Fruit fly (Drosophila melanogaster) whole organism, embryonic: ENCODE data around the gene Torsin.

ENCODE experiments used
- C15 ChIP-seq: fragments of 200-800 bp; sonication (Bioruptor generic); IDR thresholded peaks from 3 replicates; pipeline ENCODE4 v1.3.6; 2022; ENCODE audit warnings: missing biosample characterization, missing genetic modification characterization
- CG10147 ChIP-seq: fragments of 200-800 bp; sonication (Bioruptor generic); optimal IDR thresholded peaks from 2 replicates; lab custom pipeline; 2019; ENCODE audit warnings: missing biosample characterization, mild to moderate bottlenecking, missing genetic modification characterization, moderate library complexity
- CG11093 ChIP-seq: fragments of 200-800 bp; sonication (Bioruptor generic); IDR thresholded peaks from 3 replicates; pipeline ENCODE4 v1.3.6; 2022; ENCODE audit warnings: missing biosample characterization, missing genetic modification characterization
- CG14441 ChIP-seq: fragments of 200-800 bp; sonication (Bioruptor generic); IDR thresholded peaks from 2 replicates; pipeline ENCODE4 v1.3.6; 2022; ENCODE audit warnings: missing biosample characterization, missing genetic modification characterization
- CG1529 ChIP-seq: fragments of 200-800 bp; sonication (Bioruptor generic); optimal IDR thresholded peaks from 3 replicates; lab custom pipeline; 2018; ENCODE audit warnings: missing biosample characterization, missing genetic modification characterization
- CG16813 ChIP-seq: fragments of 200-800 bp; sonication (Bioruptor generic); IDR thresholded peaks from 3 replicates; pipeline ENCODE4 v1.3.6; 2022; ENCODE audit warnings: missing biosample characterization, missing genetic modification characterization; ENCODE audit not compliant: partially characterized antibody
- CG1792 ChIP-seq: fragments of 200-800 bp; sonication (Bioruptor generic); optimal IDR thresholded peaks from 2 replicates; lab custom pipeline; 2016; ENCODE audit warnings: missing biosample characterization, missing genetic modification characterization
- CG31224 ChIP-seq: fragments of 200-800 bp; sonication (Bioruptor generic); IDR thresholded peaks from 2 replicates; pipeline ENCODE4 v1.3.6; 2022; ENCODE audit warnings: missing biosample characterization, missing genetic modification characterization
- CG32772 ChIP-seq: fragments of 200-800 bp; sonication (Bioruptor generic); IDR thresholded peaks from 2 replicates; pipeline ENCODE4 v1.3.6; 2022; ENCODE audit warnings: missing biosample characterization, missing genetic modification characterization
- CG3838 ChIP-seq: fragments of 200-800 bp; sonication (Bioruptor generic); optimal IDR thresholded peaks from 3 replicates; lab custom pipeline; 2016; ENCODE audit warnings: missing biosample characterization, missing genetic modification characterization
- CG42726 ChIP-seq: fragments of 200-800 bp; sonication (Bioruptor generic); IDR thresholded peaks from 2 replicates; pipeline ENCODE4 v1.3.6; 2022; ENCODE audit warnings: missing biosample characterization, missing genetic modification characterization; ENCODE audit not compliant: partially characterized antibody
- CG4360 ChIP-seq: fragments of 200-800 bp; sonication (Bioruptor generic); IDR thresholded peaks from 2 replicates; pipeline ENCODE4 v1.3.6; 2022; ENCODE audit warnings: missing biosample characterization, missing genetic modification characterization
- CG4730 ChIP-seq: fragments of 200-800 bp; sonication (Bioruptor generic); IDR thresholded peaks from 2 replicates; pipeline ENCODE4 v1.3.6; 2022; ENCODE audit warnings: missing biosample characterization, missing genetic modification characterization
- CG7271 ChIP-seq: fragments of 200-800 bp; sonication (Bioruptor generic); optimal IDR thresholded peaks from 2 replicates; lab custom pipeline; 2018; ENCODE audit warnings: missing biosample characterization, mild to moderate bottlenecking, missing genetic modification characterization, moderate library complexity
- CG8924 ChIP-seq: fragments of 200-800 bp; optimal IDR thresholded peaks from 3 replicates; lab custom pipeline; 2019; ENCODE audit warnings: missing biosample characterization, mild to moderate bottlenecking, missing genetic modification characterization, moderate library complexity
- CTCF ChIP-seq: fragments of 200-800 bp; sonication (Bioruptor generic); optimal IDR thresholded peaks from 2 replicates; lab custom pipeline; 2017; ENCODE audit warnings: missing biosample characterization, mild to moderate bottlenecking, missing genetic modification characterization, moderate library complexity
- Dbx ChIP-seq: fragments of 200-800 bp; sonication (Bioruptor generic); IDR thresholded peaks from 3 replicates; pipeline ENCODE4 v1.3.6; 2022; ENCODE audit warnings: missing biosample characterization, missing genetic modification characterization
- Dip2 ChIP-seq: fragments of 200-800 bp; sonication (Bioruptor generic); IDR thresholded peaks from 2 replicates; pipeline ENCODE4 v1.3.6; 2022; ENCODE audit warnings: missing biosample characterization, missing genetic modification characterization
- Doc3 ChIP-seq: fragments of 200-800 bp; sonication (Bioruptor generic); IDR thresholded peaks from 3 replicates; pipeline ENCODE4 v1.3.6; 2022; ENCODE audit warnings: missing biosample characterization, missing genetic modification characterization; ENCODE audit not compliant: partially characterized antibody
- Elba2 ChIP-seq: fragments of 200-800 bp; sonication (Bioruptor generic); optimal IDR thresholded peaks from 3 replicates; lab custom pipeline; 2016; ENCODE audit warnings: missing biosample characterization, missing genetic modification characterization
- HLHmδ ChIP-seq: fragments of 200-800 bp; sonication (Bioruptor generic); optimal IDR thresholded peaks from 2 replicates; lab custom pipeline; 2018; ENCODE audit warnings: missing biosample characterization, mild to moderate bottlenecking, missing genetic modification characterization, moderate library complexity
- HmgD ChIP-seq: fragments of 200-800 bp; sonication (Bioruptor generic); optimal IDR thresholded peaks from 3 replicates; lab custom pipeline; 2016; ENCODE audit warnings: missing biosample characterization, missing genetic modification characterization
- Hmr ChIP-seq: fragments of 200-800 bp; sonication (Bioruptor generic); optimal IDR thresholded peaks from 3 replicates; lab custom pipeline; 2017; ENCODE audit warnings: mild to moderate bottlenecking, missing biosample characterization, missing genetic modification reagents, missing genetic modification characterization
- Hr39 ChIP-seq: fragments of >200 bp; optimal IDR thresholded peaks from 2 replicates; lab custom pipeline; 2017
- Kr ChIP-seq: fragments of 200-800 bp; sonication (Bioruptor generic); optimal IDR thresholded peaks from 2 replicates; lab custom pipeline; 2017; ENCODE audit warnings: missing biosample characterization, mild to moderate bottlenecking, missing genetic modification characterization
- MBD-R2 ChIP-seq: fragments of 200-800 bp; sonication (Bioruptor generic); IDR thresholded peaks from 2 replicates; pipeline ENCODE4 v1.3.6; 2022; ENCODE audit warnings: missing biosample characterization, missing genetic modification characterization
- NC2β ChIP-seq: fragments of 200-800 bp; sonication (Bioruptor generic); optimal IDR thresholded peaks from 2 replicates; lab custom pipeline; 2016; ENCODE audit warnings: missing biosample characterization, missing genetic modification characterization
- Nf-YA ChIP-seq: fragments of 200-800 bp; sonication (Bioruptor generic); IDR thresholded peaks from 2 replicates; pipeline ENCODE4 v1.3.6; 2022; ENCODE audit warnings: missing biosample characterization, missing genetic modification characterization
- Nf-YC ChIP-seq: fragments of 200-800 bp; optimal IDR thresholded peaks from 3 replicates; lab custom pipeline; 2019; ENCODE audit warnings: missing biosample characterization, mild to moderate bottlenecking, missing genetic modification characterization, moderate library complexity
- Sry-β ChIP-seq: fragments of 200-800 bp; sonication (Bioruptor generic); optimal IDR thresholded peaks from 2 replicates; lab custom pipeline; 2018; ENCODE audit warnings: missing biosample characterization, mild to moderate bottlenecking, missing genetic modification characterization, moderate library complexity
- Sry-δ ChIP-seq: fragments of 200-800 bp; sonication (Bioruptor generic); optimal IDR thresholded peaks from 2 replicates; lab custom pipeline; 2016; ENCODE audit warnings: missing biosample characterization, missing genetic modification characterization
- Tbp ChIP-seq: fragments of >200 bp; optimal IDR thresholded peaks from 2 replicates; lab custom pipeline; 2018; ENCODE audit warnings: missing biosample characterization, missing genetic modification characterization
- al ChIP-seq: fragments of 200-800 bp; sonication (Bioruptor generic); IDR thresholded peaks from 2 replicates; pipeline ENCODE4 v1.3.6; 2022; ENCODE audit warnings: missing biosample characterization, missing genetic modification characterization
- ap ChIP-seq: fragments of 200-800 bp; sonication (Bioruptor generic); IDR thresholded peaks from 2 replicates; pipeline ENCODE4 v1.3.6; 2022; ENCODE audit warnings: missing biosample characterization, missing genetic modification characterization
- ara ChIP-seq: fragments of 200-800 bp; sonication (Bioruptor generic); IDR thresholded peaks from 2 replicates; pipeline ENCODE4 v1.3.6; 2022; ENCODE audit warnings: missing biosample characterization, missing genetic modification characterization
- bsh ChIP-seq, 2 experiments: fragments of 200-800 bp; sonication (Bioruptor generic); optimal IDR thresholded peaks; 2 replicates each; lab custom pipeline; 2017 to 2018; ENCODE audit warnings: mild to moderate bottlenecking in 2 of 2, missing biosample characterization in 2 of 2, missing genetic modification characterization in 2 of 2, moderate library complexity in 1 of 2
- cwo ChIP-seq: fragments of 200-800 bp; sonication (Bioruptor generic); optimal IDR thresholded peaks from 3 replicates; lab custom pipeline; 2017; ENCODE audit warnings: missing biosample characterization, missing genetic modification characterization, mild to moderate bottlenecking, moderate library complexity, missing genetic modification reagents
- eyg ChIP-seq: fragments of 200-800 bp; sonication (Bioruptor generic); optimal IDR thresholded peaks from 3 replicates; lab custom pipeline; 2016; ENCODE audit warnings: missing biosample characterization, missing genetic modification characterization
- fd3F ChIP-seq: fragments of 200-800 bp; sonication (Bioruptor generic); optimal IDR thresholded peaks from 2 replicates; lab custom pipeline; 2018; ENCODE audit warnings: missing biosample characterization, mild to moderate bottlenecking, missing genetic modification characterization, moderate library complexity
- fru ChIP-seq: fragments of >200 bp; optimal IDR thresholded peaks from 2 replicates; lab custom pipeline; 2017
- fu2 ChIP-seq: fragments of 200-800 bp; sonication (Bioruptor generic); optimal IDR thresholded peaks from 2 replicates; lab custom pipeline; 2016; ENCODE audit warnings: missing biosample characterization, missing genetic modification characterization
- gcm2 ChIP-seq: fragments of 200-800 bp; sonication (Bioruptor generic); optimal IDR thresholded peaks from 2 replicates; lab custom pipeline; 2016; ENCODE audit warnings: missing biosample characterization, missing genetic modification characterization
- grn ChIP-seq: fragments of 200-800 bp; sonication (Bioruptor generic); optimal IDR thresholded peaks from 3 replicates; lab custom pipeline; 2017; ENCODE audit warnings: missing biosample characterization, missing genetic modification characterization
- insv ChIP-seq, 2 experiments: fragments of 200-800 bp; sonication (Bioruptor generic); optimal IDR thresholded peaks; 3 replicates each; lab custom pipeline; 2016 to 2018; ENCODE audit warnings: missing biosample characterization in 2 of 2, missing genetic modification characterization in 2 of 2
- lilli ChIP-seq: fragments of 200-800 bp; sonication (Bioruptor generic); optimal IDR thresholded peaks from 3 replicates; lab custom pipeline; 2016; ENCODE audit warnings: missing biosample characterization, missing genetic modification characterization
- mam ChIP-seq: fragments of 200-800 bp; sonication (Bioruptor generic); optimal IDR thresholded peaks from 3 replicates; lab custom pipeline; 2016; ENCODE audit warnings: missing biosample characterization, missing genetic modification characterization
- org-1 ChIP-seq: fragments of 200-800 bp; sonication (Bioruptor generic); optimal IDR thresholded peaks from 2 replicates; lab custom pipeline; 2017; ENCODE audit warnings: missing biosample characterization, missing genetic modification characterization
- peb ChIP-seq: fragments of 200-800 bp; sonication (Bioruptor generic); IDR thresholded peaks from 2 replicates; pipeline ENCODE4 v1.3.6; 2022; ENCODE audit warnings: missing biosample characterization, missing genetic modification characterization
- pita ChIP-seq: fragments of 200-800 bp; sonication (Bioruptor generic); optimal IDR thresholded peaks from 2 replicates; lab custom pipeline; 2017; ENCODE audit warnings: missing biosample characterization, mild to moderate bottlenecking, missing genetic modification characterization
- sim ChIP-seq: fragments of 200-800 bp; sonication (Bioruptor generic); IDR thresholded peaks from 2 replicates; pipeline ENCODE4 v1.3.6; 2022; ENCODE audit warnings: missing biosample characterization, missing genetic modification characterization
- so ChIP-seq: fragments of 200-800 bp; sonication (Bioruptor generic); IDR thresholded peaks from 3 replicates; pipeline ENCODE4 v1.3.6; 2022; ENCODE audit warnings: missing biosample characterization, missing genetic modification characterization
- sr ChIP-seq: fragments of 200-800 bp; sonication (Bioruptor generic); IDR thresholded peaks from 3 replicates; pipeline ENCODE4 v1.3.6; 2022; ENCODE audit warnings: missing biosample characterization, missing genetic modification characterization
- usp ChIP-seq: fragments of >200 bp; optimal IDR thresholded peaks from 2 replicates; lab custom pipeline; 2017; ENCODE audit warnings: missing biosample characterization, missing genetic modification characterization
- vfl ChIP-seq: fragments of 200-800 bp; sonication (Bioruptor generic); optimal IDR thresholded peaks from 2 replicates; lab custom pipeline; 2016; ENCODE audit warnings: missing biosample characterization, missing genetic modification characterization
- wdn ChIP-seq: fragments of 200-800 bp; sonication (Bioruptor generic); IDR thresholded peaks from 2 replicates; pipeline ENCODE4 v1.3.6; 2022; ENCODE audit warnings: missing biosample characterization, missing genetic modification characterization

Torsin gene

DNA sequence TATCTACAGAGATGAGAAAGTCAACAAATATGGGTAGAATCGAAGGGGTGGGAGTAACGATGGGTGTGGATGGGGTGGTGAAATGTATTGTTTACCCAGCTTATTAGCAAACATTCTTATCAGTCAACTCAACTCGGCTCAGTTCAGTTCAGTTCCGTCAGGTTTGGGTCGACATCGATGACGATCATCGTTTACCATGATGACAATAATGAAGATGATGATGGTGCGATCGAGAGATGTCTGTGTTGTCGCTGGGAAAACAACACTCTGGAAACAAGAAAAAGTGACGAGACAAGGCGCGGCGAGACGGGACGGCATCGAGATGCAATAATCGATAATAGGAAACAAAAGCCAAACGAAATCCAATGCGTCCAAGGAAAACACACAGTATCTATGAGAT, 40.1 kb downstream of the Torsin start (continued):
- TF ChIP-seq Kr (GFP tag; lab: Kevin White, UChicago) (peak; percentile 49), NC2β (GFP tag; lab: Kevin White, UChicago) (no peak), lilli (no peak), mam (GFP tag; lab: Kevin White, UChicago) (no peak), C15 (GFP tag; lab: Robert Waterston, UW) (no peak), grn (GFP tag; lab: Kevin White, UChicago) (peak; percentile 19), CG8924 (tag; lab: Kevin White, UChicago) (peak; percentile 32), ap (GFP tag; lab: Robert Waterston, UW) (no peak), CG7271 (tag; lab: Kevin White, UChicago) (no peak), eyg (GFP tag; lab: Kevin White, UChicago) (no peak), Tbp (GFP tag; lab: Kevin White, UChicago) (no peak), cwo (GFP tag; lab: Kevin White, UChicago) (no peak), HmgD (GFP tag; lab: Kevin White, UChicago) (no peak), org-1 (peak; percentile 59), CTCF (peak; percentile 1), Dbx (GFP tag; lab: Robert Waterston, UW) (no peak), CG1792 (GFP tag; lab: Kevin White, UChicago) (peak; percentile 8), CG4730 (no peak), usp (GFP tag; lab: Kevin White, UChicago) (no peak), CG32772 (no peak), ara (GFP tag; lab: Robert Waterston, UW) (peak; percentile 46; the same call in 1 of the 2 replicates), Sry-β (GFP tag; lab: Kevin White, UChicago) (peak; percentile 20), CG31224 (GFP tag; lab: Robert Waterston, UW) (no peak), Doc3 (GFP tag; lab: Robert Waterston, UW) (no peak), Hmr (GFP tag; lab: Kevin White, UChicago) (no peak), CG42726 (GFP tag; lab: Robert Waterston, UW) (no peak), Sry-δ (no peak), wdn (no peak), fru (no peak), al (GFP tag; lab: Robert Waterston, UW) (no peak), CG3838 (GFP tag; lab: Kevin White, UChicago) (no peak), sr (GFP tag; lab: Robert Waterston, UW) (no peak), fu2 (GFP tag; lab: Kevin White, UChicago) (no peak), CG1529 (GFP tag; lab: Kevin White, UChicago) (peak; percentile 44), pita (no peak), Nf-YA (GFP tag; lab: Robert Waterston, UW) (no peak), insv (GFP tag; optimal IDR thresholded peaks at IDR 0.05; lab: Kevin White, UChicago) (no peak), CG11093 (GFP tag; lab: Robert Waterston, UW) (no peak), CG4360 (GFP tag; lab: Robert Waterston, UW) (no peak), CG10147 (GFP tag; lab: Kevin White, UChicago) (no peak), CG16813 (GFP tag; lab: Robert Waterston, UW) (no peak), Nf-YC (tag; lab: Kevin White, UChicago) (no peak), MBD-R2 (GFP tag; lab: Robert Waterston, UW) (no peak), Hr39 (no peak), bsh (GFP tag; optimal IDR thresholded peaks at IDR 0.05; lab: Kevin White, UChicago) (peak in 1 of 2 experiments; percentile 51), fd3F (no peak), sim (GFP tag; lab: Robert Waterston, UW) (no peak), HLHmδ (peak; percentile 81), so (GFP tag; lab: Robert Waterston, UW) (0 out of 3 replicates have a peak, but pooled peaks have one; percentile 19), gcm2 (no peak), Elba2 (GFP tag; lab: Kevin White, UChicago) (no peak), vfl (GFP tag; lab: Kevin White, UChicago) (no peak), peb (GFP tag; lab: Robert Waterston, UW) (no peak; the same call in 1 of the 2 replicates), Dip2 (GFP tag; lab: Robert Waterston, UW) (no peak), CG14441 (GFP tag; lab: Robert Waterston, UW) (no peak)
